Worm (Caenorhabditis elegans): ENCODE data around the gene F48E8.8.

DNA sequence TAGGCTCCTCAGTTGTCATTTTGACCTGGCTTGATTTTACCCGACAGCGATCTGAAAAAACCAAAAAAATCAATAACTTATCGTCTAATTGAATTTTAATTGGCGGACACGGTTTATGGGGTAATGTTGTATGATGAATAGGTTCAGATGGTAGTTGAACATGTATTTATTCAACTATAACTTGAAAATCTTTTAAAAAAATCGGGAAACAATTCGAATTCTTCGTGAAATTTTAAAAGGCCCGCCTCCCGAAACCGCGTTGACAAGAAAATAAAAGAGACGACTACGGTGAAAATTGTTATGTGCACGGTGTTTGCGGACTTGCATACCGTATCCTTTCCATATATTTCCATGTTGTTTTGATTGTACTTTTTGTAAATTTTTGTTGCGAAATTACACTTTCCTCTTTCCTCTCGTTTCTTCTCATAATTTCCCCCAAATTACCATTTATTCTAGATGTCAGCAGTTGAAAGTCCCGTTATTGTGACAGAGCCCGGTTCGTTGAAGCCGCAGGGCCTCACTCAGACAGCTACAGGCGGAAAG is 6.8 kb downstream of the F48E8.8 start, which contains the start of the genes T24G10.2 and disl-2:
- no peak for TF ChIP-seq nhr-237 (tag; optimal IDR thresholded peaks at IDR 0.05)
- TF ChIP-seq nhr-25 (tag; optimal IDR thresholded peaks at IDR 0.05), result no peak
- no peak for TF ChIP-seq ceh-82 (tag; optimal IDR thresholded peaks at IDR 0.05)

Measured in whole organism, L2 larva.